Worm (Caenorhabditis elegans) whole organism, mixed stage, embryonic: ENCODE measurements around the gene nspc-4.

ENCODE experiments used
- M03D4.4 ChIP-seq: sonication (generic microtip); optimal IDR thresholded peaks from 2 replicates; lab custom pipeline; 2017; ENCODE audit warnings: mild to moderate bottlenecking, missing genetic modification characterization, missing compliant biosample characterization
- bed-3 ChIP-seq: fragments of 200-800 bp; sonication (Bioruptor generic); optimal IDR thresholded peaks from 3 replicates; lab custom pipeline; 2018; ENCODE audit warnings: mild to moderate bottlenecking, missing genetic modification characterization, moderate library complexity, missing compliant biosample characterization
- ceh-39 ChIP-seq: fragments of 150-350 bp; optimal IDR thresholded peaks from 2 replicates; lab custom pipeline; 2014; ENCODE audit warnings: missing biosample characterization, missing genetic modification characterization
- ceh-43 ChIP-seq: fragments of 200-800 bp; sonication (Bioruptor generic); optimal IDR thresholded peaks from 2 replicates; lab custom pipeline; 2018; ENCODE audit warnings: mild to moderate bottlenecking, missing genetic modification characterization, moderate library complexity, missing compliant biosample characterization
- ces-1 ChIP-seq: fragments of 150-350 bp; optimal IDR thresholded peaks from 2 replicates; lab custom pipeline; 2014; ENCODE audit warnings: missing biosample characterization, missing genetic modification reagents, missing genetic modification characterization
- drap-1 ChIP-seq: fragments of 200-800 bp; sonication (Bioruptor generic); optimal IDR thresholded peaks from 3 replicates; lab custom pipeline; 2018; ENCODE audit warnings: mild to moderate bottlenecking, missing genetic modification characterization, missing compliant biosample characterization
- elt-1 ChIP-seq: sonication (generic microtip); optimal IDR thresholded peaks from 2 replicates; lab custom pipeline; 2017; ENCODE audit warnings: missing genetic modification characterization, mild to moderate bottlenecking, missing compliant biosample characterization, antibody characterized with exemption, moderate library complexity, borderline replicate concordance; ENCODE audit not compliant: insufficient read depth
- elt-3 ChIP-seq: fragments of 150-350 bp; optimal IDR thresholded peaks from 2 replicates; lab custom pipeline; 2014; ENCODE audit warnings: missing biosample characterization, missing genetic modification characterization
- flh-1 ChIP-seq: fragments of 200-800 bp; sonication (Bioruptor generic); optimal IDR thresholded peaks from 2 replicates; lab custom pipeline; 2018; ENCODE audit warnings: mild to moderate bottlenecking, missing genetic modification characterization, moderate library complexity, missing compliant biosample characterization
- ham-2 ChIP-seq: fragments of 200-800 bp; sonication (Bioruptor generic); optimal IDR thresholded peaks from 2 replicates; lab custom pipeline; 2018; ENCODE audit warnings: mild to moderate bottlenecking, missing genetic modification characterization, missing compliant biosample characterization
- hlh-1 ChIP-seq: fragments of 150-350 bp; optimal IDR thresholded peaks from 2 replicates; lab custom pipeline; 2014; ENCODE audit warnings: missing biosample characterization, missing genetic modification reagents, missing genetic modification characterization
- lin-13 ChIP-seq: fragments of 150-350 bp; optimal IDR thresholded peaks from 2 replicates; lab custom pipeline; 2014; ENCODE audit warnings: missing biosample characterization, missing genetic modification characterization
- lsy-2 ChIP-seq: fragments of 150-350 bp; optimal IDR thresholded peaks from 2 replicates; lab custom pipeline; 2014; ENCODE audit warnings: missing biosample characterization, missing genetic modification characterization
- mab-5 ChIP-seq: fragments of 150-350 bp; optimal IDR thresholded peaks from 2 replicates; lab custom pipeline; 2014; ENCODE audit warnings: missing biosample characterization, missing genetic modification characterization
- mep-1 ChIP-seq: fragments of 150-350 bp; optimal IDR thresholded peaks from 2 replicates; lab custom pipeline; 2017; ENCODE audit warnings: missing biosample characterization, missing genetic modification reagents, missing genetic modification characterization, inconsistent platforms
- mls-2 ChIP-seq: sonication (generic microtip); optimal IDR thresholded peaks from 2 replicates; lab custom pipeline; 2016; ENCODE audit warnings: mild to moderate bottlenecking, missing genetic modification characterization, moderate library complexity, missing compliant biosample characterization
- nhr-12 ChIP-seq: fragments of 150-350 bp; optimal IDR thresholded peaks from 2 replicates; lab custom pipeline; 2014; ENCODE audit warnings: missing biosample characterization, missing genetic modification characterization
- nhr-2 ChIP-seq: fragments of 150-350 bp; optimal IDR thresholded peaks from 2 replicates; lab custom pipeline; 2014; ENCODE audit warnings: missing biosample characterization, missing genetic modification characterization
- nhr-28 ChIP-seq: fragments of 150-350 bp; optimal IDR thresholded peaks from 2 replicates; lab custom pipeline; 2014; ENCODE audit warnings: missing biosample characterization, missing genetic modification characterization
- nhr-76 ChIP-seq: sonication (generic microtip); optimal IDR thresholded peaks from 2 replicates; lab custom pipeline; 2017; ENCODE audit warnings: missing biosample characterization, missing genetic modification characterization
- sem-2 ChIP-seq: fragments of 200-800 bp; sonication (Bioruptor generic); optimal IDR thresholded peaks from 2 replicates; lab custom pipeline; 2018; ENCODE audit warnings: mild to moderate bottlenecking, missing genetic modification characterization, missing compliant biosample characterization
- snpc-4 ChIP-seq: fragments of 150-350 bp; optimal IDR thresholded peaks from 2 replicates; lab custom pipeline; 2014; ENCODE audit warnings: missing biosample characterization, missing genetic modification characterization
- sptf-1 ChIP-seq: sonication (generic microtip); optimal IDR thresholded peaks from 2 replicates; lab custom pipeline; 2017; ENCODE audit warnings: mild to moderate bottlenecking, missing genetic modification characterization, moderate library complexity, missing compliant biosample characterization
- unc-120 ChIP-seq: sonication (generic microtip); optimal IDR thresholded peaks from 2 replicates; lab custom pipeline; 2017; ENCODE audit warnings: missing genetic modification characterization, missing compliant biosample characterization; ENCODE audit not compliant: poor library complexity, severe bottlenecking
- unc-39 ChIP-seq: fragments of 150-350 bp; optimal IDR thresholded peaks from 2 replicates; lab custom pipeline; 2014; ENCODE audit warnings: missing biosample characterization, missing genetic modification characterization
- unc-62 ChIP-seq: fragments of 150-350 bp; optimal IDR thresholded peaks from 2 replicates; lab custom pipeline; 2014; ENCODE audit warnings: missing biosample characterization, missing genetic modification reagents, missing genetic modification characterization
- zip-8 ChIP-seq: fragments of 150-350 bp; optimal IDR thresholded peaks from 2 replicates; lab custom pipeline; 2014; ENCODE audit warnings: missing biosample characterization, missing genetic modification characterization
- ztf-11 ChIP-seq: fragments of 150-350 bp; optimal IDR thresholded peaks from 2 replicates; lab custom pipeline; 2014; ENCODE audit warnings: missing biosample characterization, missing genetic modification characterization

Gene nspc-4

DNA sequence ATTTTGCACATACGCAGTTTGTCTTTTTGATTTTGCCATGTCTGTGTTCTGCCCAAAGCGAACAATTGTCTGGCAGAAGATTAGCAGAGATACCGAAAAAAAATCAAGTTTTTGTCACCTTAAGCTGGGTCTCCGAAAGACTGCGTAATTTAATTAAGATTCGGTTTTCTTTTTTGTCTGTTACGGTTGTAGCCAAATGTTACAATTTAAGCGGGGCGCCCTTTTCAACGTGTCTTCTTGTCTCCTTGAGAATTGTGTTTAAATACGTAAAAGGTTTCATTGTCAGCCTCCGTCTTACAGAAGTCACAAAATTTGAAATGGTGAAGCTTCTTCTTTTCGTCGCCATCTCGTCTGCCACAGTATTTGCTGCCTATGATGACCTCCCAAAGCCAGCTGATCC lies 38.4 kb downstream of the nspc-4 start, which contains the start of gene grd-14:
Gene grd-14, plus strand, starts transcription at position 301 of the 400 bp plus-strand sequence.
- no peak for TF ChIP-seq nhr-2
- TF ChIP-seq sem-2 (GFP tag; lab: Kevin White, UChicago): no peak
- TF ChIP-seq elt-1 (tag; lab: Kevin White, UChicago): no peak
- TF ChIP-seq snpc-4 (tag; lab: Kevin White, UChicago): no peak
- no peak for TF ChIP-seq lin-13 (tag; lab: Kevin White, UChicago)
- no peak for TF ChIP-seq bed-3 (GFP tag; lab: Kevin White, UChicago)
- no peak for TF ChIP-seq sptf-1
- TF ChIP-seq zip-8 (tag; lab: Kevin White, UChicago): no peak

DNA sequence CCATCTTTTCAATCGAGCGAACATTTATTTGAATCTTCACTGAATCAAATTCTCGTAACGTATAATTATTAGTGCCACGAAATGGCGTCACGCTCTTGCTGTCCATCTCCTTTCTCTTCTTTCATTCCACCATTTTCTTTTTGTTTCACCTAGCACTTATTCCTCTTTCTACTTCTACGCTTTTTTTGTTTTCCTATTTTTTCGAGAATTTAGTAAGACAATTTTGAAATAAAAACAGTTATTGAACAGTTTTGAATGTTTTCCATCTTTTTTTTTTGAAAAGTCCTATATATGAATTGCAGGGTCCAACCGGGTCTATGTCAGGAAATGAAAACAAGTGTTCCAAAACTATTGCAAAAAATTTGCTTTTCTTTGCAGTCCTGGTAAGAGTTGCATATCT lies 43.2 kb downstream of the nspc-4 start, which contains the start of gene T01B10.5:
Gene T01B10.5, plus strand, starts transcription at position 301 of the 400 bp plus-strand sequence.
- TF ChIP-seq ceh-39 (tag; lab: Kevin White, UChicago): no peak
- no peak for TF ChIP-seq mab-5 (tag; lab: Kevin White, UChicago)
- TF ChIP-seq ceh-43 (GFP tag; lab: Kevin White, UChicago): no peak
- no peak for TF ChIP-seq nhr-76 (tag; lab: Kevin White, UChicago)
- no peak for TF ChIP-seq mep-1 (tag; lab: Kevin White, UChicago)
- no peak for TF ChIP-seq drap-1 (GFP tag; lab: Kevin White, UChicago)
- TF ChIP-seq ztf-11 (tag; lab: Kevin White, UChicago): no peak
- TF ChIP-seq lsy-2 (tag; lab: Kevin White, UChicago): no peak
- TF ChIP-seq sptf-1: no peak
- TF ChIP-seq unc-39 (tag; lab: Kevin White, UChicago): no peak
- no peak for TF ChIP-seq elt-3 (tag; lab: Kevin White, UChicago)
- no peak for TF ChIP-seq unc-120 (tag; lab: Kevin White, UChicago)
- no peak for TF ChIP-seq mls-2 (tag; lab: Kevin White, UChicago)
- TF ChIP-seq unc-62: no peak

DNA sequence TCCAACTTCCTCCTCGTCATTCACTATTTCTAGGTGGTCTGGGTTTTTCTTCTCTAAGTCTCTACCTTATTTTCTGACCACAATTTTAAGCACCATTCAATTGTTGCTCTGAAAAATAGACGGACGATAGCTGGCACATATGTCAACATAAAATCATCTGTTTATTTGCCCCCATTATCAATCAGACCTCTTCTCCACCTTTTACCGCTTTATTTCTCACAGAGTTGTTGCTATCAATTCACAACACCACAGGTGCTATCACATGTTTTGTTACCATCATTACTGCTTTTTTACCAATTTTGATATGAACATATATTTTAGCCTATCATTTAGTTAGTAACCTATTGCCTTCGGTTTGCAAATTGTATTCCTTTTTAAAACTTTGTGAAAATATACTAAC lies 45.4 kb downstream of the nspc-4 start:
- TF ChIP-seq M03D4.4 (tag; lab: Kevin White, UChicago) (no peak), lin-13 (tag; lab: Kevin White, UChicago) (no peak), sptf-1 (no peak), unc-39 (tag; lab: Kevin White, UChicago) (no peak), hlh-1 (tag; lab: Kevin White, UChicago) (no peak), elt-1 (tag; lab: Kevin White, UChicago) (no peak), nhr-12 (tag; lab: Kevin White, UChicago) (no peak), nhr-76 (tag; lab: Kevin White, UChicago) (no peak), ztf-11 (tag; lab: Kevin White, UChicago) (no peak), sem-2 (GFP tag; lab: Kevin White, UChicago) (no peak)
- TF ChIP-seq, all 35 proteins: peak for 0

DNA sequence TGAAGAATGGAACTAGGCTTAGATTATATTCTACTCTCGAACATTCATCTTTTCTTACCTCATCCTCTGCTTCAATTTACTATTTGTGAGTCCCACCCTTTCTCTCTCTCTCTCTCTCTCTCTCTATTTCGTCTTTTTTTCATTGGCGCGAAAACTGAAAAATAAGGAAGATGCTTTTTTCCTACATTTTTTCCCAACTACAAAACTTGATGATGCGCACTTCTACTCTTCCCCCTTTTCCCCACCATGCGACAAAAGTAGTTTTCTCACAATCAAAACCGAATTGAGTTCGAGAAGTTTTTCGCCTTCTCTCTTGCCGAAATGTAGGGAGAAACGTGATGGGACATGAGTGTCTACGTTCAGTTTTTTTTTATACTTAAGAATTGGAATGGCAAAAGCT lies 48.3 kb downstream of the nspc-4 start:
- no peak for TF ChIP-seq mep-1 (tag; lab: Kevin White, UChicago)
- TF ChIP-seq ces-1 (GFP tag; lab: Kevin White, UChicago): peak; percentile 29

DNA sequence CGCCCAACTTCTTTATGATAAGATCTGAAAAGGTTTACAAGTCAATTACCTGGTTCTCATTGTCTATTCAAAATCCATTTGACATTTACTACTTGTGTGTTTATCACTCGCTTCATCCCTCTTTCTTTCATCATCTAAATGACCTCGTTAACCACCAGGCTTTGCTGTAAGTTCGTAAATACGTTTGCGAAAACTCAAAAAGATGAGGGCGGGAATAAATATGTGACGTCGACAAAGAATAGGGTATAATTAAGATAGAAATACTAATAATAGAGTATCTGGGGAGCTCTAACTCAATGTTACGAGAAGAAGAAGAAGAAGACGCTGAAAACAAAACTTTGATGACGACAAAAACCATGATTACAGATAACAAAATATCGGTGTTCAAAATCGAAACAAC lies 48.7 kb downstream of the nspc-4 start:
- no peak for TF ChIP-seq M03D4.4 (tag; lab: Kevin White, UChicago)
- no peak for TF ChIP-seq flh-1 (GFP tag; lab: Kevin White, UChicago)
- no peak for TF ChIP-seq ham-2 (GFP tag; lab: Kevin White, UChicago)
- TF ChIP-seq unc-39 (tag; lab: Kevin White, UChicago): no peak
- no peak for TF ChIP-seq ces-1 (GFP tag; lab: Kevin White, UChicago)
- TF ChIP-seq mep-1 (tag; lab: Kevin White, UChicago): no peak
- no peak for TF ChIP-seq nhr-28
